Worm (Caenorhabditis elegans) whole organism, late embryonic: ENCODE results near the gene C27F2.6.

Experiments used
- K09A11.1 ChIP-seq: sonication (generic microtip); optimal IDR thresholded peaks from 2 replicates; lab custom pipeline; 2017; ENCODE audit warnings: antibody characterized with exemption, mild to moderate bottlenecking, missing genetic modification characterization, missing compliant biosample characterization; ENCODE audit not compliant: insufficient read depth
- ama-1 ChIP-seq: fragments of 150-350 bp; optimal IDR thresholded peaks from 2 replicates; lab custom pipeline; 2014
- ceh-19 ChIP-seq: fragments of 200-800 bp; sonication (Bioruptor generic); optimal IDR thresholded peaks from 2 replicates; lab custom pipeline; 2018; ENCODE audit warnings: mild to moderate bottlenecking, missing genetic modification characterization, missing compliant biosample characterization
- ceh-45 ChIP-seq: fragments of 200-800 bp; sonication (Bioruptor generic); IDR thresholded peaks from 2 replicates; pipeline ENCODE4 v1.3.6; 2022; ENCODE audit warnings: missing genetic modification reagents, missing genetic modification characterization, missing compliant biosample characterization
- ceh-9 ChIP-seq: sonication (generic microtip); optimal IDR thresholded peaks from 2 replicates; lab custom pipeline; 2016; ENCODE audit warnings: mild to moderate bottlenecking, missing genetic modification characterization, inconsistent platforms, missing compliant biosample characterization
- eyg-1 ChIP-seq: sonication (generic microtip); optimal IDR thresholded peaks from 2 replicates; lab custom pipeline; 2016; ENCODE audit warnings: missing genotype, missing genetic modification characterization, missing compliant biosample characterization
- hlh-13 ChIP-seq: fragments of 200-800 bp; sonication (Bioruptor generic); optimal IDR thresholded peaks from 2 replicates; lab custom pipeline; 2018; ENCODE audit warnings: mild to moderate bottlenecking, missing genetic modification characterization, missing compliant biosample characterization
- hlh-30 ChIP-seq: sonication (generic microtip); optimal IDR thresholded peaks from 2 replicates; lab custom pipeline; 2017; ENCODE audit warnings: antibody characterized with exemption, missing genetic modification characterization, missing compliant biosample characterization; ENCODE audit not compliant: insufficient read depth
- nhr-11 ChIP-seq: fragments of 150-350 bp; optimal IDR thresholded peaks from 2 replicates; lab custom pipeline; 2014; ENCODE audit warnings: missing biosample characterization, missing genetic modification characterization
- npax-4 ChIP-seq: sonication (generic microtip); optimal IDR thresholded peaks from 2 replicates; lab custom pipeline; 2016; ENCODE audit warnings: missing genetic modification characterization, missing compliant biosample characterization
- pat-9 ChIP-seq: fragments of 200-800 bp; sonication (Bioruptor generic); optimal IDR thresholded peaks from 2 replicates; lab custom pipeline; 2018; ENCODE audit warnings: mild to moderate bottlenecking, missing genetic modification characterization, moderate library complexity, missing compliant biosample characterization
- syd-9 ChIP-seq: sonication (generic microtip); optimal IDR thresholded peaks from 2 replicates; lab custom pipeline; 2016; ENCODE audit warnings: mild to moderate bottlenecking, missing genetic modification characterization, moderate library complexity, missing compliant biosample characterization
- ztf-16 ChIP-seq: sonication (generic microtip); optimal IDR thresholded peaks from 2 replicates; lab custom pipeline; 2017; ENCODE audit warnings: missing genetic modification characterization, missing compliant biosample characterization

DNA sequence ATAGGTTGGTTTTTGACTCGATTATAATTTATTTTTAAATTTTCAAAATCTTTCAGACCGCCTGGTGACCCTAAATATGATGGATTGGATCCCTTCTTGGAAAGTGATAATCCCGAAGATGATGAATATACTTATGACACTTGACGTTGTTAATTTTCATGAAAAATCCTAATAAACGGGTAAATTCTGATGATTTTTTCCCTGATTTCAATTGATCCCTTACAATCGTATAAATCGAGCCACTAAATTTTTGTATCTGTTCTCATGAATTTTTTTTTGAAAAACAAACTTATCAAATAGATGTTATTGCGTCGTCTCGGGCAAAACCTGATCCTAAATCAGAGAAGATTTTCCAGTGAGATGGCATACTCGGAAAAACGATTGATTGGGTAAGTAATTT lies 42.7 kb upstream of the C27F2.6 start, which contains the start of gene R144.13:
- no peak for TF ChIP-seq hlh-30 (tag; lab: Kevin White, UChicago)
- TF ChIP-seq npax-4 (tag; lab: Kevin White, UChicago): no peak
- TF ChIP-seq ztf-16 (tag; lab: Kevin White, UChicago): no peak
- no peak for TF ChIP-seq ceh-19 (GFP tag; lab: Kevin White, UChicago)
- no peak for TF ChIP-seq K09A11.1 (tag; lab: Kevin White, UChicago)
- TF ChIP-seq ceh-45 (GFP tag; lab: Robert Waterston, UW): no peak
- no peak for TF ChIP-seq hlh-13
- no peak for TF ChIP-seq ceh-9 (tag; lab: Kevin White, UChicago)
- TF ChIP-seq pat-9 (tag; lab: Kevin White, UChicago): no peak
- no peak for TF ChIP-seq syd-9
- no peak for TF ChIP-seq ama-1 (lab: Kevin White, UChicago)
- TF ChIP-seq eyg-1 (tag; lab: Kevin White, UChicago): no peak
- TF ChIP-seq nhr-11 (tag; lab: Kevin White, UChicago): no peak
